Worm (Caenorhabditis elegans): ENCODE results near the gene C07A9.9.

The C07A9.9 gene

DNA sequence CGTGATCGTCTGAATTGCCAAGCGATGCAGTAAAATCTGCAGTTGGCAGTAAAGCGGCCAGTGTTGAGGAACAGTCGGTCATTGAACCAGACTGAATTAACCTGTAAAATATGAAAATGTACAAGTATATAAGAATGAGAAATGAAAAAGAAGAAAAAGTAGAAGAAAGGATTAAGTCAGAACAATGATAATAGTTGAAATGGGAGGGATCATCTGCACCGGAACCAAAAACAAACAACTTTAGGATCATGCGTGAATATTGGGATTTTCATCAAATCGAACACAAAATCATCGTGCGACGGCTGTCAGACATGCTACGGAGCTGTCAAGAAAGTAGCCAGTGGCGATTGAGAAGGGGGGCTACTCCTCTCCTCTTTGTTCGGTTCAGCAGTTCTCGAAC, 30.4 kb downstream of the C07A9.9 start, which contains the start of gene gei-13:
Gene gei-13 (minus strand): TSS at position 101 of the 400 bp plus-strand sequence.
- TF ChIP-seq W03F9.2 (tag; optimal IDR thresholded peaks at IDR 0.05) (no peak), him-1 (tag; optimal IDR thresholded peaks at IDR 0.05) (no peak), dao-5 (tag; optimal IDR thresholded peaks at IDR 0.05) (no peak)

DNA sequence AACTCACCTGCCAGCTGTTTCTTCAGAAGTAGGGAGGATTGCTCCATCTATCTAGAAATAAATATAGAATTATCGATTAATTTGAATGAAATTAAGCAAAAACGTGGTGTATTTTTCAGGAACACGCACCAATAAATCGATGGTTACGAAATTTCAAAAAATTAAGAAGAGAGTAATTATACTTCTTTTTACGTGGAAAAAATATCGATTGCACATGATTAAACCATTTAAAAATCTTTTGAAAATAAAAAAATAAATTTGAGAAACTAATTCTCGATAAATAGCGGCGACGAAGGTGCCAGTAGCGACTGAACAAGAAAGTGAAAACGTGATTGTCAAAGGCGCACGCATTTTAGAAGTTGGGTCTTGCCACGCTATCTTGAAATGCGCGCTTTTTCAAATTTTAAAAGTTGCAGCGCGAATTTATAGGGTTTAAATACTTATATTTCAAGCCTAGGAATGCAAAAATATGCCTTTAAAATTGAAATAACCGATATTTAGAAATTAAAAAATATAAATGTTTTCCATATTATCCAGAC, 36.3 kb downstream of the C07A9.9 start, which contains the start of gene ubc-7:
Gene ubc-7 (minus strand): TSS at position 51 of the 539 bp plus-strand sequence.
- TF ChIP-seq W03F9.2 (tag; optimal IDR thresholded peaks at IDR 0.05) (peak; percentile 79), him-1 (tag; optimal IDR thresholded peaks at IDR 0.05) (no peak)

DNA sequence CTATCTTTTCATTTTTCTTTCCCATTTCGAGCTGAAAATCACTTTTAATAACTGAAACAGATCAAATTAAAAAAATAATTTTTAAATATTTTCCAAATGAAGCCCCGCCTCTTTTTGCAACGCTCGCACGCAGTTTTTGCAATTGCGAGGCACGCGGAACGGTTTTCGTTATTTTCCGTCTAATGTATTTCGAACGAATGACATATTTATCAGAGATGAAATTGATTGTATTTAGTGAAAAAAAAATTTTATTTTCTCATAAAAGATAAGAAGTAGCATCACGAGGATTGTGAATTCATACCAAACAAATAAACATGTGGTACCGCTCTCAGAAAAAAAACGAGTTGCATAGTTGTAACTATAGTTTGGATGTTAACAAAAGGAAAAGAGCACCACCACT, 37.6 kb downstream of the C07A9.9 start, which contains the start of gene rpac-19:
Gene rpac-19 (minus strand): TSS at position 31 of the 400 bp plus-strand sequence.
- no peak for TF ChIP-seq dao-5 (tag; optimal IDR thresholded peaks at IDR 0.05)
- TF ChIP-seq him-1 (tag; optimal IDR thresholded peaks at IDR 0.05): no peak
- peak; percentile 74 for TF ChIP-seq W03F9.2 (tag; optimal IDR thresholded peaks at IDR 0.05)

DNA sequence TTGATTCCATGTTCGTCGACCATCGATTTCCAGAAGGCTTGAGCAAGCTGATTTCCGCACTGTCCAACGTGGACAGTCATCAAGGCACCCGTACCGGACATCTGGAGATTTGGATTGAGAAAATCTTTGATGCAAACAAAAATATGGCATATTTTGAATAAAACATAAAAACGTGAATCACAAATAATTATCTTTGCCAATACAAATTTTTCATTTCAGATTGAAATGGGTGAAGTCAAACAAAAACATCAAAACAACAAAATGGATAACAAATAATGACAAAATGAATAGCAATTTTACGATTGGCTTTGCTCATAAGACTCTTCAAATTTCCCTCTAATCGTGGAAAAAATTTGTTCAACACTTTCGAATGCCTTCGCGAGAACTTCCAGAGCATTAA, 38.4 kb downstream of the C07A9.9 start, which contains the start of gene tbg-1:
Gene tbg-1 (minus strand): TSS at position 101 of the 400 bp plus-strand sequence.
- TF ChIP-seq him-1 (tag; optimal IDR thresholded peaks at IDR 0.05) (no peak), W03F9.2 (tag; optimal IDR thresholded peaks at IDR 0.05) (no peak), dao-5 (tag; optimal IDR thresholded peaks at IDR 0.05) (no peak)

DNA sequence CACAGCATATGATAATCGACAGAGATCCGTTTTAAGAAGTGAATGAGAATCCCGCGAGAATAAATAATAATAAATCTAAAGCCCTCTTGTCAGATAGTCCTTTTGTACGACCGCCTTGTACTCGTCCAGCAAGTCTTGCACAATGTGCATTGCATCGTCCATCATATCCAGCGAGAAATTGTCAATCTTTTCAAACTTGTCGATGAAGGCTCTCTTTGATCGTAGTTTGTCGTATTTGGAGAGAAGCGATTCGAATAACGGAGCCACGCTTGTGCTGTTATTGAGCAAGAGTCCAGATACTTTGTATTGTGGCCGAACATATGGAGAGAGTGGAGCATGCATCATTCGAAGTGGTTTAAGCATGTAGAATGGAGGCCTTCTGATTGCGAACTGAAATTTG, 40.8 kb downstream of the C07A9.9 start:
- TF ChIP-seq dao-5 (tag; optimal IDR thresholded peaks at IDR 0.05) (no peak), W03F9.2 (tag; optimal IDR thresholded peaks at IDR 0.05) (no peak), him-1 (tag; optimal IDR thresholded peaks at IDR 0.05) (no peak)

DNA sequence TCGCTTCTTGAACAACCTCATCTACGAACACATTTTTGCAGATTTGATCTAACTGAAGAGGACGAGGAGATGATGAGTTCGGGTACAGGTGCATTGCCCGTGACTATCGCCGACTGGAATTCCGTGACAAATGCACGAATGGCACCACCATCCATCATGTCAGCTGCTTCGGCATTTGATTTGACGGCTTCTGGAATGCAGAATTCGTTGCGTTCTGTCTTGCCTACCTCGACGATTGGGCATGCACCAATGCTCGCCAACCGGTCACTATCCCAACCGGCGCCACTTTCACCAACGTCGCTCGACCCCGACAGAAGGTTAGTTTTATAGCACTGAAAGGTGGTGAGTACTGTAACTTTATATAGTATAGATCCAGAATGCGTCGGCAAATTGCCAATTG, 44.0 kb downstream of the C07A9.9 start:
- TF ChIP-seq W03F9.2 (tag; optimal IDR thresholded peaks at IDR 0.05) (no peak), him-1 (tag; optimal IDR thresholded peaks at IDR 0.05) (no peak), dao-5 (tag; optimal IDR thresholded peaks at IDR 0.05) (no peak)

DNA sequence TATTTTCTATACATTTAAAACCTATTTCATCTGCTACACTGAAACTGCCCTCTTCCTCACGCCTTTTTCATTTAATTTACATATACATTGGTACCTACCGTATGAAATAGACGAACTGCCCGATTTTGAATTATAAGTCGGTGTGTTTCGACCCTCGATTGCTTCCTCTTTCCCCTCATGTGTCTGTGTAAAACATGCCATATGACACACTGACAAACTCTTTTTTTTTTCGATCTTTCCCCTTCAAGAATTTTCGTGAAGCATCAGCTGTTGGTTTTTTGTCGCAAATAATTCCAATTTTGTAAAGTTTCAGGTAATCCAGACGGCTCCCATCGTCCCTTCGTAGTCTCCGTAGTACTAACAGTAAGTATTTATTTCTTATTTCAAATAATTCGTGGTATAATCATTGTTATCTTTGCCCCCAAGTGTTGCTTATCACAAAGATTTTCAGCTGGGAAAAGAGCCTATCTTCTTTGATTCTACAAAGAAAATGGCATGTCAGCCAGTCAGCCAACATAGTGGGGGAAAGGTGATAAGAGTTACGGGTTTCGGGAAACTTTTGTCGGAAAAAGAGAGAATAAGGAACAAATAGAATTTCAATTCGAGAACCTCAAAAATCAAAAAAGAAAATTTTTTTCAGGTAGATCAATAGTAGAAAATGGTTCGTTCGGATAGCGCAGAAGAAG, 45.5 kb downstream of the C07A9.9 start:
- TF ChIP-seq him-1 (tag; optimal IDR thresholded peaks at IDR 0.05) (no peak), W03F9.2 (tag; optimal IDR thresholded peaks at IDR 0.05) (no peak), dao-5 (tag; optimal IDR thresholded peaks at IDR 0.05) (no peak)

DNA sequence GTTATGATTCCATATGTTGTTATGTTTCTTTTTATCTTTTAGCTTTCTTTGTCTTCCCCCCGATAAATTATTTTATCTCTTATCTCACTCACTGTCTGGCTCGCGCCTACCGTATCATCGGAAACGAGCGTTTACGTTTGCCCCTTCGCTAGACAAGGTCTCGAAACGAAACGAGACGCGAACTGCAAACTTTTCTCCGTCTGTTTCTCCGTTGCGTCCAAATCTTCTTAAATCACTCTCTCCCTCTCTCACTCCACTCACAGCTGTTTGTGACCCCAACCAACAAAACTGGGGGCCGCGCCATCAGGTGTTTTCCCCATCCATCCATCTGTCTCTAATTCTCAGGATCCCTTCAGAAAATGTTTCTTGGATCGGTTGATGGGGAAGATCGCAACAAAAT, 47.3 kb downstream of the C07A9.9 start:
- TF ChIP-seq W03F9.2 (tag; optimal IDR thresholded peaks at IDR 0.05): no peak
- TF ChIP-seq him-1 (tag; optimal IDR thresholded peaks at IDR 0.05): no peak
- TF ChIP-seq dao-5 (tag; optimal IDR thresholded peaks at IDR 0.05): no peak

DNA sequence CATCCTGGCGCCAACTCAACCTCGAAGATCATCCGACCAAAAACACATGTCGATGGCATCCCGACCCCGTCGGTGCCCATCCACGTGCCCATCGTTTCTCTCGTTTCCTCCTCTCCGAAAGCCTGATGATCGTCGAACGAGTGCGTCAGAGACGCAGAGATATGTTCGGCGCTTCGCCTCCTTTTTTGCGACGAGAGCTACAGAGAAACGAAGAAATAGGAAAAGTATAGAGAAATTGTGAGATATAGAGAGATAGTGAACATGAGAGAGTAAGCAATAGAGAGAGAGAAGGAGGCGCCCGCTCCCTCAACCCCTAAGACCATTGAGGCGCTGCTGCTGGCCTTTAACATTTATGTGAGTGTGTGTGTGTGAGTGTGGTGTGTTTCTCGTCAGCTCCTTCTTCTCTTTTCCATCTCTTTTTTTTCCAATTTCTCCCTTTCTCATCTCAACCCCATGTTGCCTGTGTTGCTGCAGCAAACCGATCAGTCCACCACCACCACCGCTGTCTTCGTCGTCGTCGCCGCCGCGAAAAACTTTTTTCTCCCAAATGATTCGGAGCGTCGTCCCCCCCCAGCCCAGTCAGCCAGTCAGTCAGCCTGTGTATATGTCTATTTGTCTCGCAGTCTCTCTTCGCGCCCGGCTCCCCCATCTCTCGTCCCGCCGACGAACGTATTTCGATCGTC, 48.2 kb downstream of the C07A9.9 start, which contains the start of gene hlh-11:
Gene hlh-11 (plus strand): TSS at position 633 of the 683 bp plus-strand sequence.
- TF ChIP-seq him-1 (tag; optimal IDR thresholded peaks at IDR 0.05) (peak; percentile 89), dao-5 (tag; optimal IDR thresholded peaks at IDR 0.05) (peak; percentile 37), W03F9.2 (tag; optimal IDR thresholded peaks at IDR 0.05) (peak; percentile 86)

DNA sequence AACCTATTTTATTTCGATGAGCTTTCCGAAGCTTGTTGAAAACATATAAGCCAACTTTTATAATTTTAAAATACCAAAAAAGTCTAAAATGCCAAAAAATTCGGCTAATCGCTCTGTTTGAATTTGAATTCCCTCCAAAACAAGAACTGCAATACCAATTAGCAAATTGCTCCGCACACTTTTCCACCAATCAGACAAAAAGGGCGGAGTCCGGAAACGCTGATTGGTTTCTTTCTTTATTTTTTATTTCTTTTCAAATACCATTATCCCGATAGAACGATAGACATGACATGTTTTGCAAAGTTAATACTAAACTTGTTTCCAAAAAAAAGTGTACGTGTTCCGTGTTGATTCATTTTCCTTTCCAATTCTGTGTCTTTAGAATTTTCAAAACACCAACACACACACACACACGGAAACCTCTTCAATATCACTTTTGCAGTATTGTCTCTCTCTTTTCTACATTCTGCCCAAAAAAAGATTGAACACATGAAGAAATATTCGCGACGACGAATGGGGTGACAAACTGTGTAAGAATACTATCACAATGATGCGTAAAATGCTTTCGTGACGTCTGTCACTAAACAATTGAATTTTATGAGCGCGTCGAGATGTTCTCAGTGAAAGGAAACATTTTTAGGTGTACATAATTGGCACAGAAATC, 49.7 kb downstream of the C07A9.9 start:
- TF ChIP-seq W03F9.2 (tag; optimal IDR thresholded peaks at IDR 0.05): no peak
- no peak for TF ChIP-seq dao-5 (tag; optimal IDR thresholded peaks at IDR 0.05)
- TF ChIP-seq him-1 (tag; optimal IDR thresholded peaks at IDR 0.05): no peak

DNA sequence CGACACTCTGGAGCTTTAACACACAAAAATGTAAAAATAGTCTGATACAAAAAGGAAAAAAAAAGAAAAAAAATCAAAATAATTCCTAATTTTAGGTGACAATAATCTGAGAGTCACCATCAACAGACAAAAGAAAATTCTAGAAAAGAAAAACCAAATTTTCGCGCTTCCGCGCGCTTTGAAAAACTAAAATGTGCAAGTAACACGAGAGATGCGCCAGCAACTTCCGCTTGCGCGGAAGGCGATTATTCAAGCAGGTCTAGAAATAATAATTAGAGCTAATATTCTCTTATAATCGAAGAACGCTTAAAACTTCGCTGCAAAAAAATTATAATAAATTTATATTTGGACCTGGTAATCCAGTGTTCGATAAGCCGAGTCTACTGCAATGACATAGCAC, 50.5 kb downstream of the C07A9.9 start:
- TF ChIP-seq dao-5 (tag; optimal IDR thresholded peaks at IDR 0.05) (no peak), him-1 (tag; optimal IDR thresholded peaks at IDR 0.05) (no peak), W03F9.2 (tag; optimal IDR thresholded peaks at IDR 0.05) (peak; percentile 61)

DNA sequence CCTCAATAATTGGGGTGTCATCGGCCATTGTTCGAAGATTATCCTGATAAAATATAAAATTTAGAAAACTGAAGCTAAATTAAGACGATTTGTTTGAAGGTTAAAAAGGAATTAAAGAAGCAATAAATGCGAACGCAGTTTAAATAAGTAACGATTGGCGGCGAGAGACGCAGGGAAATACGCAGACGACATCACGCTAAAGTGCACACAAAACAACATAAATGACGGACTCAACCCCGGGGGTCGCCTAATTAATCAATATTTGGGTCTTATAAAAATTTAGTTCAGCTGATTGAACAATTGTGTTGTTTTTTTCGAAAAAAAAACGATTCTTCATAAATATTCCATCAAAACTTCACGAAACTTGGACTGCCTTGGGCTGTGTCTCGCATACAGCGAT, 51.0 kb downstream of the C07A9.9 start, which contains the start of gene hcp-3:
Gene hcp-3 (minus strand): TSS at position 45 of the 400 bp plus-strand sequence.
- TF ChIP-seq dao-5 (tag; optimal IDR thresholded peaks at IDR 0.05): no peak
- TF ChIP-seq W03F9.2 (tag; optimal IDR thresholded peaks at IDR 0.05): no peak
- no peak for TF ChIP-seq him-1 (tag; optimal IDR thresholded peaks at IDR 0.05)

DNA sequence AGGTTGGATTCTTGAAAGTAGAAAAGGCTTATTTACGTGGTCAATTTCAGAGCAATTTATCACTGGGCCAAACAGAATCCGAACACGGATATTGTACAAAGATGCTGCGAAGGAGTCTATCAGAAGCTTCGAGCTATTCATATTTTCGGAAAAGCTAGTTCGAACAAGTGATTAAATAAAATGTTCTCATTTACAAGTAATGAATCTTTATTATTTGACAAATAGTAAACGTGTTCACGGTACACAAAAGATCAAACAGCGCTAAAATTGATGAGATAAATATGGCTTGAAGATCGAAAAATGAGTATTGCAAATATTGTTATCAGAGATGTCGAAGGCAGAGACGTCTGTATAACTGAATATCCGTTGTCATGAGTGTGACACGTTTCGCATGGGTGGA, 52.3 kb downstream of the C07A9.9 start:
- no peak for TF ChIP-seq him-1 (tag; optimal IDR thresholded peaks at IDR 0.05)
- no peak for TF ChIP-seq W03F9.2 (tag; optimal IDR thresholded peaks at IDR 0.05)
- no peak for TF ChIP-seq dao-5 (tag; optimal IDR thresholded peaks at IDR 0.05)

Measured in whole organism, L4/young adult.